Worm (Caenorhabditis elegans) whole organism, L2 larva: Measurements from ENCODE around the gene C07H6.9.

Experiments
- R02D3.7 ChIP-seq: fragments of 150-350 bp; optimal IDR thresholded peaks from 2 replicates; lab custom pipeline; 2014; ENCODE audit warnings: missing biosample characterization, missing genetic modification characterization
- fos-1 ChIP-seq: fragments of 150-350 bp; optimal IDR thresholded peaks from 2 replicates; lab custom pipeline; 2014; ENCODE audit warnings: missing biosample characterization, missing genetic modification characterization
- lsy-2 ChIP-seq, 2 experiments: fragments of 150-350 bp in 1 of 2; sonication (generic microtip) in 1 of 2; optimal IDR thresholded peaks; 2 replicates each; lab custom pipeline; 2014 to 2017; ENCODE audit warnings: missing biosample characterization in 2 of 2, missing genetic modification characterization in 2 of 2
- sma-9 ChIP-seq, 2 experiments: fragments of 150-350 bp in 1 of 2; sonication (generic microtip) in 1 of 2; optimal IDR thresholded peaks; 2 replicates each; lab custom pipeline; 2014 to 2016; ENCODE audit warnings: missing genetic modification characterization in 2 of 2, mild to moderate bottlenecking in 1 of 2, missing biosample characterization in 1 of 2, missing compliant biosample characterization in 1 of 2, missing genetic modification reagents in 1 of 2, moderate library complexity in 1 of 2
- ztf-11 ChIP-seq: sonication (generic microtip); optimal IDR thresholded peaks from 2 replicates; lab custom pipeline; 2017; ENCODE audit warnings: missing biosample characterization, missing genetic modification characterization

DNA sequence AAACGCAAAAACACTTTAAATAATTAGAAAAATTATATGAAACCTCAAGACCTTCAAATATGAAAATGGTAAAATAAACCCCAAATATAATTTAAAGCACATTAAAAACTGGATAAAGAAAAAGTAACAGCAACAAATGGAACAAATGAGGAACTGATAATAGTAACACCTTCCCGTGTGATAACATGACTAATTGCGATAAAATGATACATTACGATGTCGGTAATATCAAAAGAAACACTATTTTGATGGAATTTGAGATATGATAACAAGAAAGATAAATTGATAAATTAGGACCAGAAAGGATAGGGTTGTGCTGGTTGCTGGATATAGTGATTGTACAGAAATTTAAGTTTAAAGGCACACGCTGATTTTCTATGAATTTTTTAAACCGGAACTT lies 42.8 kb upstream of the C07H6.9 start:
- TF ChIP-seq ztf-11 (tag; lab: Kevin White, UChicago) (no peak), fos-1 (no peak), R02D3.7 (tag; lab: Kevin White, UChicago) (no peak), lsy-2 (tag; optimal IDR thresholded peaks at IDR 0.05; lab: Kevin White, UChicago) (no peak), sma-9 (GFP tag; optimal IDR thresholded peaks at IDR 0.05; lab: Kevin White, UChicago) (no peak), sma-9 (tag; optimal IDR thresholded peaks at IDR 0.05; lab: Kevin White, UChicago) (no peak)
